Worm (Caenorhabditis elegans) whole organism, L1 larva: ENCODE results near the gene C04F5.9.

Experiments used
- C16A3.4 ChIP-seq: fragments of 150-350 bp; optimal IDR thresholded peaks from 2 replicates; lab custom pipeline; 2014; ENCODE audit warnings: missing biosample characterization, missing genetic modification characterization
- Y116A8C.19 ChIP-seq: sonication (generic microtip); optimal IDR thresholded peaks from 2 replicates; lab custom pipeline; 2016; ENCODE audit warnings: missing compliant biosample characterization, missing genetic modification characterization, borderline replicate concordance
- aha-1 ChIP-seq: fragments of 150-350 bp; optimal IDR thresholded peaks from 2 replicates; lab custom pipeline; 2014; ENCODE audit warnings: missing biosample characterization, missing genetic modification characterization
- ama-1 ChIP-seq: fragments of 150-350 bp; optimal IDR thresholded peaks from 2 replicates; lab custom pipeline; 2014
- ceh-63 ChIP-seq: fragments of 200-800 bp; sonication (Bioruptor generic); optimal IDR thresholded peaks from 2 replicates; lab custom pipeline; 2018; ENCODE audit warnings: mild to moderate bottlenecking, missing genetic modification characterization, missing compliant biosample characterization
- ceh-82 ChIP-seq, 3 experiments: fragments of 150-350 bp in 1 of 3; sonication (generic microtip) in 2 of 3; optimal IDR thresholded peaks; 2 replicates each; lab custom pipeline; 2014 to 2017; ENCODE audit warnings: missing biosample characterization in 3 of 3, missing genetic modification characterization in 3 of 3
- dpl-1 ChIP-seq, 3 experiments: fragments of 150-350 bp in 2 of 3; sonication (generic microtip) in 1 of 3; optimal IDR thresholded peaks; 2 replicates each; lab custom pipeline; 2014 to 2017; ENCODE audit warnings: missing biosample characterization in 3 of 3, missing genetic modification characterization in 3 of 3, missing genetic modification reagents in 3 of 3
- dsc-1 ChIP-seq: sonication (generic microtip); optimal IDR thresholded peaks from 2 replicates; lab custom pipeline; 2016; ENCODE audit warnings: mild to moderate bottlenecking, missing genetic modification characterization, missing compliant biosample characterization
- efl-1 ChIP-seq, 4 experiments: fragments of 150-350 bp; optimal IDR thresholded peaks in 3 of 4; peaks in 1 of 4; 1 replicate in 1 of 4; 2 replicates in 3 of 4; lab custom pipeline; 2014; ENCODE audit warnings: missing biosample characterization in 2 of 4, missing genetic modification characterization in 2 of 4, missing genetic modification reagents in 2 of 4
- efl-3 ChIP-seq: fragments of 200-800 bp; sonication (Bioruptor generic); optimal IDR thresholded peaks from 2 replicates; lab custom pipeline; 2018; ENCODE audit warnings: mild to moderate bottlenecking, missing genetic modification characterization, missing compliant biosample characterization
- ets-5 ChIP-seq: fragments of 200-800 bp; sonication (Bioruptor generic); IDR thresholded peaks from 2 replicates; pipeline ENCODE4 v1.3.6; 2022; ENCODE audit warnings: missing genetic modification characterization, missing compliant biosample characterization
- fkh-10 ChIP-seq: sonication (generic microtip); optimal IDR thresholded peaks from 2 replicates; lab custom pipeline; 2017; ENCODE audit warnings: missing biosample characterization, missing genetic modification reagents, missing genetic modification characterization
- fos-1 ChIP-seq: fragments of 150-350 bp; optimal IDR thresholded peaks from 2 replicates; lab custom pipeline; 2014; ENCODE audit warnings: missing biosample characterization, missing genetic modification characterization
- hlh-17 ChIP-seq: fragments of 200-800 bp; sonication (Bioruptor generic); optimal IDR thresholded peaks from 2 replicates; lab custom pipeline; 2018; ENCODE audit warnings: missing genetic modification characterization, mild to moderate bottlenecking, missing compliant biosample characterization, moderate library complexity, borderline replicate concordance
- isw-1 ChIP-seq: fragments of 200-800 bp; sonication (Bioruptor generic); IDR thresholded peaks from 2 replicates; pipeline ENCODE4 v1.3.6; 2022; ENCODE audit warnings: missing genetic modification characterization, missing compliant biosample characterization
- lin-14 ChIP-seq: fragments of 200-800 bp; sonication (Bioruptor generic); optimal IDR thresholded peaks from 2 replicates; lab custom pipeline; 2018; ENCODE audit warnings: mild to moderate bottlenecking, missing genetic modification characterization, moderate library complexity, missing compliant biosample characterization
- lin-35 ChIP-seq, 2 experiments: fragments of 150-350 bp; optimal IDR thresholded peaks; 2 replicates each; lab custom pipeline; 2014; ENCODE audit warnings: missing biosample characterization in 2 of 2, missing genetic modification characterization in 2 of 2, missing genetic modification reagents in 2 of 2
- lir-3 ChIP-seq: sonication (generic microtip); optimal IDR thresholded peaks from 2 replicates; lab custom pipeline; 2016; ENCODE audit warnings: mild to moderate bottlenecking, missing genetic modification characterization, moderate library complexity, missing compliant biosample characterization; ENCODE audit not compliant: poor library complexity
- lsy-2 ChIP-seq, 2 experiments: fragments of 150-350 bp; optimal IDR thresholded peaks; 2 replicates each; lab custom pipeline; 2014; ENCODE audit warnings: missing biosample characterization in 2 of 2, missing genetic modification characterization in 2 of 2
- mdl-1 ChIP-seq, 2 experiments: fragments of 150-350 bp; optimal IDR thresholded peaks; 2 replicates each; lab custom pipeline; 2014 to 2017; ENCODE audit warnings: missing biosample characterization in 2 of 2, missing genetic modification characterization in 2 of 2, inconsistent platforms in 1 of 2
- mep-1 ChIP-seq: fragments of 150-350 bp; optimal IDR thresholded peaks from 2 replicates; lab custom pipeline; 2014; ENCODE audit warnings: missing biosample characterization, missing genetic modification characterization
- nhr-11 ChIP-seq: fragments of 150-350 bp; optimal IDR thresholded peaks from 2 replicates; lab custom pipeline; 2014; ENCODE audit warnings: missing biosample characterization, missing genetic modification characterization
- nhr-19 ChIP-seq: fragments of 200-800 bp; sonication (Bioruptor generic); conservative IDR thresholded peaks from 2 replicates; pipeline ENCODE4 v1.3.6; 2022; ENCODE audit warnings: missing genetic modification characterization, missing compliant biosample characterization
- nhr-20 ChIP-seq: sonication (generic microtip); optimal IDR thresholded peaks from 2 replicates; lab custom pipeline; 2016; ENCODE audit warnings: mild to moderate bottlenecking, missing genetic modification characterization, missing compliant biosample characterization
- nhr-237 ChIP-seq: fragments of 150-350 bp; optimal IDR thresholded peaks from 2 replicates; lab custom pipeline; 2014; ENCODE audit warnings: missing biosample characterization, missing genetic modification characterization
- nhr-47 ChIP-seq: sonication (generic microtip); optimal IDR thresholded peaks from 2 replicates; lab custom pipeline; 2016; ENCODE audit warnings: mild to moderate bottlenecking, missing genetic modification characterization, moderate library complexity, missing compliant biosample characterization
- nhr-85 ChIP-seq: sonication (generic microtip); peaks from one replicate; lab custom pipeline; 2016; ENCODE audit warnings: missing genetic modification characterization, inconsistent platforms, missing compliant biosample characterization
- pag-3 ChIP-seq: sonication (generic microtip); optimal IDR thresholded peaks from 2 replicates; lab custom pipeline; 2017; ENCODE audit warnings: missing genetic modification characterization, mild to moderate bottlenecking, missing compliant biosample characterization, antibody characterized with exemption, borderline replicate concordance; ENCODE audit not compliant: insufficient read depth
- rnt-1 ChIP-seq: sonication (generic microtip); optimal IDR thresholded peaks from 2 replicates; lab custom pipeline; 2016; ENCODE audit warnings: mild to moderate bottlenecking, missing genetic modification characterization, moderate library complexity, missing compliant biosample characterization
- snu-23 ChIP-seq: sonication (generic microtip); optimal IDR thresholded peaks from 2 replicates; lab custom pipeline; 2016; ENCODE audit warnings: missing genetic modification characterization, missing compliant biosample characterization
- sup-37 ChIP-seq: fragments of 200-800 bp; sonication (Bioruptor generic); optimal IDR thresholded peaks from 2 replicates; lab custom pipeline; 2018; ENCODE audit warnings: mild to moderate bottlenecking, missing genetic modification characterization, missing compliant biosample characterization
- swsn-7 ChIP-seq: sonication (generic microtip); optimal IDR thresholded peaks from 2 replicates; lab custom pipeline; 2016; ENCODE audit warnings: missing genetic modification characterization, missing compliant biosample characterization
- tbx-2 ChIP-seq: sonication (generic microtip); optimal IDR thresholded peaks from 2 replicates; lab custom pipeline; 2016; ENCODE audit warnings: missing genetic modification characterization, missing compliant biosample characterization
- unc-86 ChIP-seq: sonication (generic microtip); optimal IDR thresholded peaks from 2 replicates; lab custom pipeline; 2016; ENCODE audit warnings: missing genetic modification characterization, missing compliant biosample characterization
- vab-15 ChIP-seq: sonication (generic microtip); optimal IDR thresholded peaks from 2 replicates; lab custom pipeline; 2017; ENCODE audit warnings: missing genotype, mild to moderate bottlenecking, missing genetic modification characterization, missing compliant biosample characterization
- zip-4 ChIP-seq: fragments of 200-800 bp; sonication (Bioruptor generic); optimal IDR thresholded peaks from 2 replicates; lab custom pipeline; 2018; ENCODE audit warnings: mild to moderate bottlenecking, missing genetic modification characterization, moderate library complexity, missing compliant biosample characterization

C04F5.9 gene

ce11 chrV:5155516-5155915 is 36.5 kb upstream of the C04F5.9 start, which contains the start of gene srx-38:
srx-38 (minus strand) TSS chrV:5155616.
- no peak for TF ChIP-seq nhr-85 (tag; lab: Kevin White, UChicago)
- TF ChIP-seq aha-1 (tag; lab: Kevin White, UChicago) = no peak
- TF ChIP-seq nhr-19 = no peak
- no peak for TF ChIP-seq fkh-10 (GFP tag; lab: Kevin White, UChicago)
- no peak for TF ChIP-seq unc-86 (tag; lab: Kevin White, UChicago)
- no peak for TF ChIP-seq swsn-7
- TF ChIP-seq C16A3.4 (tag; lab: Kevin White, UChicago) = no peak
- no peak for TF ChIP-seq nhr-47 (tag; lab: Kevin White, UChicago)
- TF ChIP-seq dpl-1 (GFP tag; optimal IDR thresholded peaks at IDR 0.05; lab: Kevin White, UChicago) = no peak
- TF ChIP-seq tbx-2 (tag; lab: Kevin White, UChicago) = no peak
- TF ChIP-seq nhr-11 (tag; lab: Kevin White, UChicago) = no peak
- no peak for TF ChIP-seq lin-35 (GFP tag; optimal IDR thresholded peaks at IDR 0.05; lab: Kevin White, UChicago)
- TF ChIP-seq hlh-17 = no peak
- no peak for TF ChIP-seq efl-1 (optimal IDR thresholded peaks at IDR 0.05; lab: Kevin White, UChicago)
- TF ChIP-seq efl-1 (GFP tag; optimal IDR thresholded peaks at IDR 0.05 in 1 of 2; lab: Kevin White, UChicago) = no peak
- TF ChIP-seq nhr-20 (tag; lab: Kevin White, UChicago) = no peak
- no peak for TF ChIP-seq ceh-82 (tag; optimal IDR thresholded peaks at IDR 0.05; lab: Kevin White, UChicago)
- TF ChIP-seq fos-1 (tag; lab: Kevin White, UChicago) = no peak
- TF ChIP-seq lin-14 (GFP tag; lab: Kevin White, UChicago) = no peak
- TF ChIP-seq, all 84 proteins: peak for 0

DNA sequence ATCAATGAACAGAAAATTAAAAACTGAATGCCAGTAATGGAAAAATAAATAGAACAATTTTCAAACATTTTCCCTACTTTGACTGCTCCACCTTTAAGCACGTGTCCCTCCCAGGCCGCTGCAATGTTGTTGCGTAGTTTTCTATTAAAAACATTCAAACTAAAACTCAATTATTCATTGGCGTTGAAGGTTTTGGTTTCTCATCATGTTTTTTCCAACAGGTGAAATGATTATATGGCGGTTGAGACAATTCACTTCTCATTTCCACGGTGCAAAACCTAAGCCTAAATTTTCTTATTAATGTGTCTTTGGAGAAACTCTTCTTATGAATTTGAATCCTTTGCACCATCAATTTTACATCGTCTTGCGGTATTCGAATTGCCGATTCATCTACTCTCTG is 31.9 kb upstream of the C04F5.9 start, which contains the start of gene srh-130:
srh-130 (plus strand) TSS at position 301 of the 400 bp plus-strand sequence.
- TF ChIP-seq lsy-2 (tag; optimal IDR thresholded peaks at IDR 0.05; lab: Kevin White, UChicago) (no peak), nhr-20 (tag; lab: Kevin White, UChicago) (no peak), pag-3 (tag; lab: Kevin White, UChicago) (no peak), Y116A8C.19 (tag; lab: Kevin White, UChicago) (no peak), dpl-1 (GFP tag; optimal IDR thresholded peaks at IDR 0.05; lab: Kevin White, UChicago) (no peak), dsc-1 (no peak), vab-15 (no peak)

DNA sequence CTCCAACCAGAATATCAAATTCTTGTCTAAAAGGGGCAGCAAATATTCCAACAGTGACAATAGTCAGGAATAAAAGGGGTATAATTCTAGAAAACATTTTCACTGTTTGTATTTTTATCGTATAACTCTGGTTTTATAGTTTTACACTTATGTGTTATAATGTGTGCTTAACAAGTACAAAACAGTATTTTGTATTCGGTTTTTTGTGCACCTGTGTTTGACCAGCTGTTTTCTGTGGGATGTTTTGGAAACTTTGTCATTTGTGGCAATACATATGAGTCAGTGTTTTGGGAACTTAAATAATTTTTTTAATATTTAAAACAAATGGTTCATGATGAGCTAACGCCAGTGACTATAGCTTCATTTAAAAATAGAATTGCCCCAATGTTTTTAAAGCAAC is 27.4 kb upstream of the C04F5.9 start, which contains the start of gene F14F9.6:
F14F9.6 (minus strand) TSS at position 101 of the 400 bp plus-strand sequence.
- TF ChIP-seq zip-4 (no peak), efl-3 (no peak), rnt-1 (tag; lab: Kevin White, UChicago) (no peak), snu-23 (GFP tag; lab: Kevin White, UChicago) (no peak), sup-37 (GFP tag; lab: Kevin White, UChicago) (no peak), lir-3 (tag; lab: Kevin White, UChicago) (no peak), lin-14 (GFP tag; lab: Kevin White, UChicago) (no peak), isw-1 (no peak), nhr-85 (tag; lab: Kevin White, UChicago) (no peak), ets-5 (GFP tag; lab: Robert Waterston, UW) (no peak), ama-1 (lab: Kevin White, UChicago) (no peak), ceh-63 (GFP tag; lab: Kevin White, UChicago) (no peak), nhr-237 (tag; lab: Kevin White, UChicago) (no peak), mdl-1 (tag; optimal IDR thresholded peaks at IDR 0.05; lab: Kevin White, UChicago) (no peak), mep-1 (tag; lab: Kevin White, UChicago) (no peak), nhr-11 (tag; lab: Kevin White, UChicago) (no peak), pag-3 (tag; lab: Kevin White, UChicago) (no peak), nhr-19 (no peak)
